Fruit fly (Drosophila melanogaster): ENCODE results near the gene DCTN1-p150.

DCTN1-p150 gene

dm6 chr3L:13924646-13925045 is 4.5 kb upstream of the DCTN1-p150 start:
- TF ChIP-seq woc (GFP tag; optimal IDR thresholded peaks at IDR 0.05) (peak; percentile 7), Hr83 (GFP tag; optimal IDR thresholded peaks at IDR 0.05; ENCODE audit: poor library complexity, severe bottlenecking) (peak; percentile 84), rgr (GFP tag; optimal IDR thresholded peaks at IDR 0.05) (peak; percentile 48), br (GFP tag; optimal IDR thresholded peaks at IDR 0.05) (peak; percentile 10), ey (GFP tag; optimal IDR thresholded peaks at IDR 0.05) (peak; percentile 3), Jra (GFP tag; optimal IDR thresholded peaks at IDR 0.05) (no peak), foxo (GFP tag; optimal IDR thresholded peaks at IDR 0.05) (peak in 1 of 2 experiments; percentile 21), fru (GFP tag; optimal IDR thresholded peaks at IDR 0.05) (no peak), pan (optimal IDR thresholded peaks at IDR 0.05) (no peak), OdsH (GFP tag; optimal IDR thresholded peaks at IDR 0.05) (no peak), Sp1 (GFP tag; optimal IDR thresholded peaks at IDR 0.05) (peak; percentile 10), h (GFP tag; optimal IDR thresholded peaks at IDR 0.05) (peak; percentile 18)

- TF ChIP-seq Vsx2 (GFP tag; optimal IDR thresholded peaks at IDR 0.05; ENCODE audit: partially characterized antibody) (peak; percentile 75), usp (GFP tag; optimal IDR thresholded peaks at IDR 0.05) (no peak), dl (GFP tag; optimal IDR thresholded peaks at IDR 0.05; ENCODE audit: insufficient read depth in 1 of 2, partially characterized antibody in 2 of 2) (peak; percentile 93), Hr83 (GFP tag; optimal IDR thresholded peaks at IDR 0.05; ENCODE audit: poor library complexity, severe bottlenecking) (peak; percentile 51), jim (GFP tag; optimal IDR thresholded peaks at IDR 0.05) (peak; percentile 76), Dif (GFP tag; optimal IDR thresholded peaks at IDR 0.05; ENCODE audit: partially characterized antibody) (peak; percentile 96), ey (GFP tag; optimal IDR thresholded peaks at IDR 0.05) (no peak)
Observed at dm6 chr3L:13925117-13925726, 4.0 kb upstream of the DCTN1-p150 start, which contains the start of gene Rgl. Rgl (minus strand) TSS chr3L:13925335.

- TF ChIP-seq lola (GFP tag; optimal IDR thresholded peaks at IDR 0.05) (no peak), sv (GFP tag; optimal IDR thresholded peaks at IDR 0.05) (no peak), br (GFP tag; optimal IDR thresholded peaks at IDR 0.05) (no peak), Hnf4 (GFP tag; optimal IDR thresholded peaks at IDR 0.05) (no peak), GATAd (GFP tag; optimal IDR thresholded peaks at IDR 0.05) (no peak), Sp1 (GFP tag; optimal IDR thresholded peaks at IDR 0.05) (no peak), ey (GFP tag; optimal IDR thresholded peaks at IDR 0.05) (no peak), pan (optimal IDR thresholded peaks at IDR 0.05) (no peak), h (GFP tag; optimal IDR thresholded peaks at IDR 0.05) (no peak), Vsx2 (GFP tag; optimal IDR thresholded peaks at IDR 0.05; ENCODE audit: partially characterized antibody) (no peak)
Observed at dm6 chr3L:13934902-13935301, 5.7 kb downstream of the DCTN1-p150 start.

dm6 chr3L:13936771-13937170 is 7.6 kb downstream of the DCTN1-p150 start:
- TF ChIP-seq dsf (GFP tag; optimal IDR thresholded peaks at IDR 0.05; ENCODE audit: borderline replicate concordance) (no peak), ey (GFP tag; optimal IDR thresholded peaks at IDR 0.05) (no peak), sage (GFP tag; optimal IDR thresholded peaks at IDR 0.05) (no peak), foxo (GFP tag; optimal IDR thresholded peaks at IDR 0.05) (no peak), CG9705 (GFP tag; optimal IDR thresholded peaks at IDR 0.05) (no peak)

- peak; percentile 64 for TF ChIP-seq Hr83 (GFP tag; optimal IDR thresholded peaks at IDR 0.05; ENCODE audit: poor library complexity, severe bottlenecking)
- peak; percentile 40 for TF ChIP-seq dsf (GFP tag; optimal IDR thresholded peaks at IDR 0.05; ENCODE audit: borderline replicate concordance)
- peak; percentile 93 for TF ChIP-seq br (GFP tag; optimal IDR thresholded peaks at IDR 0.05)
- peak; percentile 72 for TF ChIP-seq Hnf4 (GFP tag; optimal IDR thresholded peaks at IDR 0.05)
- peak; percentile 93 for TF ChIP-seq HLH106 (tag; optimal IDR thresholded peaks at IDR 0.05)
- TF ChIP-seq tai (GFP tag; optimal IDR thresholded peaks at IDR 0.05): no peak
- TF ChIP-seq woc (GFP tag; optimal IDR thresholded peaks at IDR 0.05): peak; percentile 93
- no peak for TF ChIP-seq CG32264 (GFP tag; optimal IDR thresholded peaks at IDR 0.05)
- TF ChIP-seq foxo (GFP tag; optimal IDR thresholded peaks at IDR 0.05): peak; percentile 31 to 92
- TF ChIP-seq psq (GFP tag; optimal IDR thresholded peaks at IDR 0.05): peak; percentile 91
- no peak for TF ChIP-seq jim (GFP tag; optimal IDR thresholded peaks at IDR 0.05)
- TF ChIP-seq dmrt93B (GFP tag; optimal IDR thresholded peaks at IDR 0.05): peak; percentile 93
- TF ChIP-seq Sp1 (GFP tag; optimal IDR thresholded peaks at IDR 0.05): peak; percentile 96
- peak; percentile 89 for TF ChIP-seq OdsH (GFP tag; optimal IDR thresholded peaks at IDR 0.05)
- no peak for TF ChIP-seq usp (GFP tag; optimal IDR thresholded peaks at IDR 0.05)
- TF ChIP-seq GATAd (GFP tag; optimal IDR thresholded peaks at IDR 0.05): peak; percentile 65
- TF ChIP-seq Mio (GFP tag; optimal IDR thresholded peaks at IDR 0.05): peak; percentile 42
- no peak for TF ChIP-seq Vsx2 (GFP tag; optimal IDR thresholded peaks at IDR 0.05; ENCODE audit: partially characterized antibody)
- no peak for TF ChIP-seq Rel (GFP tag; optimal IDR thresholded peaks at IDR 0.05)
- TF ChIP-seq Rel (tag; optimal IDR thresholded peaks at IDR 0.05): no peak
- TF ChIP-seq fru (GFP tag; optimal IDR thresholded peaks at IDR 0.05): peak; percentile 93
- peak in 1 of 2 experiments; percentile 51 for TF ChIP-seq dl (GFP tag; optimal IDR thresholded peaks at IDR 0.05; ENCODE audit: insufficient read depth in 1 of 2, partially characterized antibody in 2 of 2)
- TF ChIP-seq rgr (GFP tag; optimal IDR thresholded peaks at IDR 0.05): peak; percentile 82
- TF ChIP-seq sage (GFP tag; optimal IDR thresholded peaks at IDR 0.05): peak; percentile 62
- TF ChIP-seq h (GFP tag; optimal IDR thresholded peaks at IDR 0.05): peak; percentile 92
- TF ChIP-seq Hr78 (GFP tag; optimal IDR thresholded peaks at IDR 0.05): no peak
- peak; percentile 71 for TF ChIP-seq Dif (GFP tag; optimal IDR thresholded peaks at IDR 0.05; ENCODE audit: partially characterized antibody)
- TF ChIP-seq ey (GFP tag; optimal IDR thresholded peaks at IDR 0.05): peak; percentile 94
- TF ChIP-seq Jra (GFP tag; optimal IDR thresholded peaks at IDR 0.05): peak; percentile 58
- peak; percentile 41 for TF ChIP-seq brk (GFP tag; optimal IDR thresholded peaks at IDR 0.05)
- no peak for TF ChIP-seq CrebA (GFP tag; optimal IDR thresholded peaks at IDR 0.05; ENCODE audit: borderline replicate concordance)
Observed at dm6 chr3L:13938470-13939150, 9.4 kb downstream of the DCTN1-p150 start.
